Worm (Caenorhabditis elegans) whole organism, late embryonic: ENCODE results near the gene R07C12.3.
"Not testable (repeated sequence)": the region's sequence is repeated elsewhere in the genome, so short reads cannot be mapped to it uniquely, and the experiment has no call there.

Source experiments
- Y22D7AL.16 ChIP-seq: sonication (generic microtip); optimal IDR thresholded peaks from 2 replicates; lab custom pipeline; 2016; ENCODE audit warnings: missing genetic modification characterization, missing compliant biosample characterization
- ama-1 ChIP-seq: fragments of 150-350 bp; optimal IDR thresholded peaks from 2 replicates; lab custom pipeline; 2014
- ceh-18 ChIP-seq: sonication (generic microtip); optimal IDR thresholded peaks from 2 replicates; lab custom pipeline; 2016; ENCODE audit warnings: missing genetic modification characterization, missing compliant biosample characterization
- ceh-19 ChIP-seq: fragments of 200-800 bp; sonication (Bioruptor generic); optimal IDR thresholded peaks from 2 replicates; lab custom pipeline; 2018; ENCODE audit warnings: mild to moderate bottlenecking, missing genetic modification characterization, missing compliant biosample characterization
- ceh-22 ChIP-seq: sonication (generic microtip); optimal IDR thresholded peaks from 2 replicates; lab custom pipeline; 2017; ENCODE audit warnings: missing biosample characterization, missing genetic modification characterization
- ceh-30 ChIP-seq: fragments of 150-350 bp; optimal IDR thresholded peaks from 2 replicates; lab custom pipeline; 2014; ENCODE audit warnings: missing biosample characterization, missing genetic modification characterization
- ceh-34 ChIP-seq: sonication (generic microtip); optimal IDR thresholded peaks from 2 replicates; lab custom pipeline; 2016; ENCODE audit warnings: mild to moderate bottlenecking, missing genetic modification characterization, missing compliant biosample characterization
- ceh-45 ChIP-seq: fragments of 200-800 bp; sonication (Bioruptor generic); IDR thresholded peaks from 2 replicates; pipeline ENCODE4 v1.3.6; 2022; ENCODE audit warnings: missing genetic modification reagents, missing genetic modification characterization, missing compliant biosample characterization
- ets-4 ChIP-seq: sonication (generic microtip); optimal IDR thresholded peaks from 2 replicates; lab custom pipeline; 2016; ENCODE audit warnings: missing genetic modification characterization, missing compliant biosample characterization
- fax-1 ChIP-seq: sonication (generic microtip); optimal IDR thresholded peaks from 2 replicates; lab custom pipeline; 2016; ENCODE audit warnings: missing genotype, missing genetic modification characterization, missing compliant biosample characterization
- hlh-30 ChIP-seq: sonication (generic microtip); optimal IDR thresholded peaks from 2 replicates; lab custom pipeline; 2017; ENCODE audit warnings: antibody characterized with exemption, missing genetic modification characterization, missing compliant biosample characterization; ENCODE audit not compliant: insufficient read depth
- hlh-6 ChIP-seq: sonication (generic microtip); optimal IDR thresholded peaks from 2 replicates; lab custom pipeline; 2016; ENCODE audit warnings: missing genotype, missing genetic modification characterization, missing compliant biosample characterization
- hlh-8 ChIP-seq: sonication (generic microtip); optimal IDR thresholded peaks from 2 replicates; lab custom pipeline; 2016; ENCODE audit warnings: missing genotype, missing genetic modification characterization, missing compliant biosample characterization
- pax-1 ChIP-seq: fragments of 150-350 bp; optimal IDR thresholded peaks from 2 replicates; lab custom pipeline; 2014; ENCODE audit warnings: missing biosample characterization, missing genetic modification characterization
- pqm-1 ChIP-seq: sonication (generic microtip); optimal IDR thresholded peaks from 2 replicates; lab custom pipeline; 2016; ENCODE audit warnings: missing genetic modification characterization, missing compliant biosample characterization
- pros-1 ChIP-seq: fragments of 150-350 bp; optimal IDR thresholded peaks from 2 replicates; lab custom pipeline; 2014; ENCODE audit warnings: missing biosample characterization, missing genetic modification reagents, missing genetic modification characterization
- sox-4 ChIP-seq: sonication (generic microtip); optimal IDR thresholded peaks from 2 replicates; lab custom pipeline; 2017; ENCODE audit warnings: mild to moderate bottlenecking, missing genetic modification characterization, inconsistent platforms, missing compliant biosample characterization
- syd-9 ChIP-seq: sonication (generic microtip); optimal IDR thresholded peaks from 2 replicates; lab custom pipeline; 2016; ENCODE audit warnings: mild to moderate bottlenecking, missing genetic modification characterization, moderate library complexity, missing compliant biosample characterization
- tbx-2 ChIP-seq: sonication (generic microtip); optimal IDR thresholded peaks from 2 replicates; lab custom pipeline; 2016; ENCODE audit warnings: missing genetic modification characterization, missing compliant biosample characterization
- ttx-3 ChIP-seq: sonication (generic microtip); optimal IDR thresholded peaks from 2 replicates; lab custom pipeline; 2016; ENCODE audit warnings: missing genetic modification reagents, missing genetic modification characterization, missing compliant biosample characterization
- unc-3 ChIP-seq, 2 experiments: fragments of 200-800 bp in 1 of 2; sonication (Bioruptor generic) in 1 of 2; sonication (generic microtip) in 1 of 2; conservative IDR thresholded peaks in 1 of 2; optimal IDR thresholded peaks in 1 of 2; 2 replicates each; pipeline versions ENCODE4 v1.3.6 to Lab custom; 2016 to 2022; ENCODE audit warnings: missing compliant biosample characterization in 2 of 2, missing genetic modification characterization in 2 of 2, missing genetic modification reagents in 1 of 2
- ztf-16 ChIP-seq: sonication (generic microtip); optimal IDR thresholded peaks from 2 replicates; lab custom pipeline; 2017; ENCODE audit warnings: missing genetic modification characterization, missing compliant biosample characterization

The R07C12.3 gene

ce11 chrIV:4178424-4178823 is 33.5 kb downstream of the R07C12.3 start, which contains the start of gene tsen-34:
Gene tsen-34, plus strand, starts transcription at chrIV:4178457.
- TF ChIP-seq ama-1 (lab: Kevin White, UChicago) (no peak), ceh-22 (no peak), ttx-3 (tag; lab: Kevin White, UChicago) (no peak), hlh-6 (tag; lab: Kevin White, UChicago) (no peak), ets-4 (tag; lab: Kevin White, UChicago) (no peak), Y22D7AL.16 (tag; lab: Kevin White, UChicago) (no peak), unc-3 (GFP tag; conservative IDR thresholded peaks at IDR 0.05; lab: Robert Waterston, UW) (no peak), unc-3 (tag; optimal IDR thresholded peaks at IDR 0.05; lab: Kevin White, UChicago) (no peak), ceh-45 (GFP tag; lab: Robert Waterston, UW) (no peak), syd-9 (no peak), tbx-2 (tag; lab: Kevin White, UChicago) (no peak), hlh-8 (tag; lab: Kevin White, UChicago) (no peak), hlh-30 (no peak), sox-4 (tag; lab: Kevin White, UChicago) (no peak), ceh-18 (tag; lab: Kevin White, UChicago) (no peak), fax-1 (tag; lab: Kevin White, UChicago) (no peak), pax-1 (no peak), ceh-34 (tag; lab: Kevin White, UChicago) (no peak), ceh-30 (tag; lab: Kevin White, UChicago) (no peak), pqm-1 (no peak), pros-1 (no peak)

DNA sequence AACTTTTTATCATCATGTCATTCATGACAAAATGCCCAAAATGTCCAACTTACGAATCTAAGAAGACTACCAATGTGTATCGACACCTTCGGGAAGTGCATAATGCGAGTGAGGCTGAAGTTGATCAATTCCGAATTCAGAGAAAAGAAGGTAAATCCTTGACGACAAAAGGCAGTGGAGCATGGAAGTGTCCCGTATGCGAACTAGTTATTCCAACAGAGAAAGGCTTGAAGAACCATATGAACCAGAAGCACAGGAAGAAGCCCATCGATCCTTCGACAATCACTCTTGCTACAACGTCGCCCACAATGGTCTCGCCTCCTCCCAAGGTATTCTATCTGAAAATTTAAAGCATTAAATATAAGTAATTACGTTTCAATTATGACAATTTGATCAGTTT is 41.2 kb downstream of the R07C12.3 start, which contains the start of gene K08D10.11:
Gene K08D10.11 (minus strand): TSS at position 101 of the 400 bp plus-strand sequence.
- not testable (repeated sequence) for TF ChIP-seq ztf-16 (tag; lab: Kevin White, UChicago); ceh-19 (GFP tag; lab: Kevin White, UChicago); ceh-22
- TF ChIP-seq, all 69 proteins: peak for 0; not testable (repeated sequence) for 69
